Worm (Caenorhabditis elegans) whole organism, young adult: Measurements from ENCODE around the gene R07B7.9.

Source experiments
- F39B2.1 ChIP-seq: fragments of 200-800 bp; sonication (Bioruptor generic); IDR thresholded peaks from 2 replicates; pipeline ENCODE4 v1.3.6; 2022; ENCODE audit warnings: missing genetic modification reagents, missing genetic modification characterization, missing compliant biosample characterization
- Y95B8A.8 ChIP-seq: fragments of 200-800 bp; sonication (Bioruptor generic); IDR thresholded peaks from 2 replicates; pipeline ENCODE4 v1.3.6; 2022; ENCODE audit warnings: missing genetic modification reagents, missing genetic modification characterization, missing compliant biosample characterization
- attf-6 ChIP-seq: fragments of 200-800 bp; sonication (Bioruptor generic); IDR thresholded peaks from 2 replicates; pipeline ENCODE4 v1.3.6; 2022; ENCODE audit warnings: missing genetic modification reagents, missing genetic modification characterization, missing compliant biosample characterization
- lsl-1 ChIP-seq: fragments of 200-800 bp; sonication (Bioruptor generic); optimal IDR thresholded peaks from 2 replicates; lab custom pipeline; 2018; ENCODE audit warnings: mild to moderate bottlenecking, missing genetic modification characterization, moderate library complexity, missing compliant biosample characterization
- rpc-1 ChIP-seq, 2 experiments: fragments of 150-350 bp in 1 of 2; sonication (generic microtip) in 1 of 2; optimal IDR thresholded peaks; 2 replicates each; lab custom pipeline; 2014 to 2018; ENCODE audit warnings: missing biosample characterization in 1 of 2, missing genetic modification characterization in 1 of 2, missing genetic modification reagents in 1 of 2, missing genotype in 1 of 2
- unc-62 ChIP-seq: fragments of 150-350 bp; optimal IDR thresholded peaks from 2 replicates; lab custom pipeline; 2014; ENCODE audit warnings: missing biosample characterization, missing genetic modification reagents, missing genetic modification characterization
- ztf-26 ChIP-seq: sonication (generic microtip); optimal IDR thresholded peaks from 2 replicates; lab custom pipeline; 2017; ENCODE audit warnings: missing genetic modification characterization, missing compliant biosample characterization
- ztf-6 ChIP-seq: fragments of 200-800 bp; sonication (Bioruptor generic); IDR thresholded peaks from 2 replicates; pipeline ENCODE4 v1.3.6; 2022; ENCODE audit warnings: missing genetic modification reagents, missing genetic modification characterization, missing compliant biosample characterization

- TF ChIP-seq attf-6 (GFP tag; lab: Robert Waterston, UW) (no peak), F39B2.1 (no peak), unc-62 (GFP tag; lab: Kevin White, UChicago) (no peak), Y95B8A.8 (GFP tag; lab: Robert Waterston, UW) (no peak), ztf-26 (tag; lab: Kevin White, UChicago) (no peak), rpc-1 (optimal IDR thresholded peaks at IDR 0.05; lab: Kevin White, UChicago) (no peak), rpc-1 (tag; optimal IDR thresholded peaks at IDR 0.05; lab: Kevin White, UChicago) (no peak), ztf-6 (GFP tag; lab: Robert Waterston, UW) (no peak), lsl-1 (GFP tag; lab: Kevin White, UChicago) (no peak)
Observed at ce11 chrV:12085867-12086634, 5.9 kb upstream of the R07B7.9 start.
